Worm (Caenorhabditis elegans) whole organism, L3 larva: ENCODE results near the gene nhr-114.

ENCODE experiments used
- ZK546.5 ChIP-seq: sonication (generic microtip); optimal IDR thresholded peaks from 2 replicates; lab custom pipeline; 2017; ENCODE audit warnings: missing biosample characterization, missing genetic modification characterization
- aly-2 ChIP-seq: fragments of 150-350 bp; optimal IDR thresholded peaks from 2 replicates; lab custom pipeline; 2014; ENCODE audit warnings: missing biosample characterization, missing genetic modification characterization
- ama-1 ChIP-seq: fragments of 150-350 bp; optimal IDR thresholded peaks from 2 replicates; lab custom pipeline; 2018
- ceh-16 ChIP-seq: sonication (generic microtip); optimal IDR thresholded peaks from 2 replicates; lab custom pipeline; 2017; ENCODE audit warnings: missing biosample characterization, missing genetic modification characterization
- ceh-82 ChIP-seq: fragments of 150-350 bp; optimal IDR thresholded peaks from 2 replicates; lab custom pipeline; 2014; ENCODE audit warnings: missing biosample characterization, missing genetic modification characterization
- daf-12 ChIP-seq: fragments of 150-350 bp; optimal IDR thresholded peaks from 2 replicates; lab custom pipeline; 2014; ENCODE audit warnings: missing biosample characterization, missing genetic modification reagents, missing genetic modification characterization
- elt-3 ChIP-seq, 3 experiments: fragments of 150-350 bp in 1 of 3; sonication (generic microtip) in 2 of 3; optimal IDR thresholded peaks; 2 replicates in 2 of 3; 4 replicates in 1 of 3; lab custom pipeline; 2014 to 2017; ENCODE audit warnings: missing biosample characterization in 3 of 3, missing genetic modification characterization in 3 of 3
- nfya-1 ChIP-seq: sonication (generic microtip); optimal IDR thresholded peaks from 2 replicates; lab custom pipeline; 2017; ENCODE audit warnings: missing genetic modification characterization, mild to moderate bottlenecking, missing compliant biosample characterization, antibody characterized with exemption, moderate library complexity; ENCODE audit not compliant: insufficient read depth
- nhr-237 ChIP-seq: fragments of 150-350 bp; optimal IDR thresholded peaks from 2 replicates; lab custom pipeline; 2014; ENCODE audit warnings: missing biosample characterization, missing genetic modification characterization
- nhr-25 ChIP-seq: sonication (generic microtip); optimal IDR thresholded peaks from 2 replicates; lab custom pipeline; 2017; ENCODE audit warnings: missing biosample characterization, missing genetic modification characterization
- nhr-28 ChIP-seq: fragments of 150-350 bp; optimal IDR thresholded peaks from 2 replicates; lab custom pipeline; 2014; ENCODE audit warnings: missing biosample characterization, missing genetic modification characterization
- nhr-77 ChIP-seq: fragments of 150-350 bp; optimal IDR thresholded peaks from 2 replicates; lab custom pipeline; 2014; ENCODE audit warnings: missing biosample characterization, missing genetic modification characterization
- snpc-4 ChIP-seq: fragments of 150-350 bp; optimal IDR thresholded peaks from 2 replicates; lab custom pipeline; 2014; ENCODE audit warnings: missing biosample characterization, missing genetic modification characterization
- unc-62 ChIP-seq: fragments of 150-350 bp; sonication (generic microtip); optimal IDR thresholded peaks from 4 replicates; lab custom pipeline; 2014; ENCODE audit warnings: missing biosample characterization, missing genetic modification reagents, missing genetic modification characterization

DNA sequence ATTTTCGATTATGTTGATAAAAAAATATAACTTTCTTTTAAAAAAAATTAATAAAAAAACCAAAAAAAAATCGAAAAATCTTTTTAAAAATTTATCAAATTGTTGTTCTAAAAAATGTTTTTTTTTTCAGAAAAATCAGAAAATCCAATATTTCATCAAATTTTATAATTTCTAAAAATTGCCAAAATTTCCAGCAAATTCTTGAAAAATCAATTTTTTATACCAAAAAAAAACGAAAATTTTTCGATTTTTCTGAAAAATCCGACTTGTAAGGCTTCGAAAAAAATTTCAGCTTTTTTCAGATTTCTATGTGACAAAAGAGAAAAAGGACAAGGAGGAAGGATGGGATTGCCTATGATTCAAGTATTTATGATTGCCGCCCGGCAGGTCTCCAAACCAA is 17.4 kb downstream of the nhr-114 start, which contains the start of gene H43I07.1:
- no peak for TF ChIP-seq ceh-82 (tag; lab: Kevin White, UChicago)
- TF ChIP-seq nhr-25: no peak
- no peak for TF ChIP-seq nhr-77 (tag; lab: Kevin White, UChicago)
- TF ChIP-seq snpc-4: no peak
- TF ChIP-seq ceh-16 (tag; lab: Kevin White, UChicago): no peak
- no peak for TF ChIP-seq ZK546.5 (tag; lab: Kevin White, UChicago)
- no peak for TF ChIP-seq nfya-1 (tag; lab: Kevin White, UChicago)
- no peak for TF ChIP-seq elt-3 (tag; optimal IDR thresholded peaks at IDR 0.05; lab: Kevin White, UChicago)
- TF ChIP-seq daf-12 (tag; lab: Kevin White, UChicago): no peak
- no peak for TF ChIP-seq unc-62 (GFP tag; lab: Kevin White, UChicago)
- TF ChIP-seq nhr-237 (tag; lab: Kevin White, UChicago): no peak
- no peak for TF ChIP-seq aly-2 (tag; lab: Kevin White, UChicago)
- no peak for TF ChIP-seq ama-1 (lab: Kevin White, UChicago)
- TF ChIP-seq nhr-28: no peak
